Worm (Caenorhabditis elegans): ENCODE data around the gene R02F2.7.

ce11 chrIII:5498973-5499372, 15.4 kb upstream of the R02F2.7 start, which contains the start of gene R02F2.9:
- TF ChIP-seq elt-1 (tag; optimal IDR thresholded peaks at IDR 0.05) (no peak), snpc-4 (tag; optimal IDR thresholded peaks at IDR 0.05) (no peak), ztf-4 (tag; optimal IDR thresholded peaks at IDR 0.05) (no peak), nhr-237 (tag; optimal IDR thresholded peaks at IDR 0.05) (no peak), nhr-12 (tag; optimal IDR thresholded peaks at IDR 0.05) (no peak), nhr-76 (tag; optimal IDR thresholded peaks at IDR 0.05) (no peak), pha-4 (tag; optimal IDR thresholded peaks at IDR 0.05) (no peak), ama-1 (optimal IDR thresholded peaks at IDR 0.05) (no peak)
